Fruit fly (Drosophila melanogaster) whole organism, embryonic: Measurements from ENCODE around the gene Gfat2.

Experiments used
- Aef1 ChIP-seq: fragments of 200-800 bp; sonication (Bioruptor generic); IDR thresholded peaks from 3 replicates; pipeline ENCODE4 v1.3.6; 2022; ENCODE audit warnings: missing biosample characterization, missing genetic modification characterization
- Bdp1 ChIP-seq: fragments of 200-800 bp; sonication (Bioruptor generic); optimal IDR thresholded peaks from 3 replicates; lab custom pipeline; 2016; ENCODE audit warnings: missing biosample characterization, missing genetic modification characterization
- Bteb2 ChIP-seq: fragments of 200-800 bp; sonication (Bioruptor generic); optimal IDR thresholded peaks from 2 replicates; lab custom pipeline; 2016; ENCODE audit warnings: missing biosample characterization, missing genetic modification characterization
- CG11093 ChIP-seq: fragments of 200-800 bp; sonication (Bioruptor generic); IDR thresholded peaks from 3 replicates; pipeline ENCODE4 v1.3.6; 2022; ENCODE audit warnings: missing biosample characterization, missing genetic modification characterization
- CG11696 ChIP-seq: fragments of 200-800 bp; sonication (Bioruptor generic); IDR thresholded peaks from 2 replicates; pipeline ENCODE4 v1.3.6; 2022; ENCODE audit warnings: missing biosample characterization, missing genetic modification characterization
- CG15269 ChIP-seq: fragments of 200-800 bp; sonication (Bioruptor generic); optimal IDR thresholded peaks from 2 replicates; lab custom pipeline; 2018; ENCODE audit warnings: missing biosample characterization, mild to moderate bottlenecking, missing genetic modification characterization, moderate library complexity
- CG15696 ChIP-seq: fragments of 200-800 bp; sonication (Bioruptor generic); optimal IDR thresholded peaks from 2 replicates; lab custom pipeline; 2019; ENCODE audit warnings: missing biosample characterization, mild to moderate bottlenecking, missing genetic modification characterization, moderate library complexity
- CG1603 ChIP-seq: fragments of 200-800 bp; sonication (Bioruptor generic); optimal IDR thresholded peaks from 2 replicates; lab custom pipeline; 2019; ENCODE audit warnings: missing biosample characterization, mild to moderate bottlenecking, missing genetic modification characterization, moderate library complexity
- CG1647 ChIP-seq: fragments of 200-800 bp; sonication (Bioruptor generic); optimal IDR thresholded peaks from 3 replicates; lab custom pipeline; 2016; ENCODE audit warnings: missing biosample characterization, missing genetic modification characterization
- CG16813 ChIP-seq: fragments of 200-800 bp; sonication (Bioruptor generic); IDR thresholded peaks from 3 replicates; pipeline ENCODE4 v1.3.6; 2022; ENCODE audit warnings: missing biosample characterization, missing genetic modification characterization; ENCODE audit not compliant: partially characterized antibody
- CG2199 ChIP-seq: fragments of 200-800 bp; sonication (Bioruptor generic); IDR thresholded peaks from 3 replicates; pipeline ENCODE4 v1.3.6; 2022; ENCODE audit warnings: missing biosample characterization, missing genetic modification characterization
- CG32767 ChIP-seq: fragments of 200-800 bp; sonication (Bioruptor generic); IDR thresholded peaks from 2 replicates; pipeline ENCODE4 v1.3.6; 2022; ENCODE audit warnings: missing biosample characterization, missing genetic modification characterization
- CG33213 ChIP-seq: fragments of 200-800 bp; sonication (Bioruptor generic); optimal IDR thresholded peaks from 3 replicates; lab custom pipeline; 2016; ENCODE audit warnings: missing biosample characterization, missing genetic modification characterization
- CG33557 ChIP-seq: fragments of 200-800 bp; sonication (Bioruptor generic); optimal IDR thresholded peaks from 2 replicates; lab custom pipeline; 2019; ENCODE audit warnings: missing biosample characterization, mild to moderate bottlenecking, missing genetic modification characterization, moderate library complexity
- CG34376 ChIP-seq: fragments of 200-800 bp; sonication (Bioruptor generic); optimal IDR thresholded peaks from 2 replicates; lab custom pipeline; 2018; ENCODE audit warnings: missing biosample characterization, mild to moderate bottlenecking, missing genetic modification characterization
- CG4707 ChIP-seq: fragments of 200-800 bp; sonication (Bioruptor generic); optimal IDR thresholded peaks from 2 replicates; lab custom pipeline; 2018; ENCODE audit warnings: missing biosample characterization, mild to moderate bottlenecking, missing genetic modification characterization, moderate library complexity
- CG8290 ChIP-seq, 3 experiments: fragments of 200-800 bp; sonication (Bioruptor generic); optimal IDR thresholded peaks; 2 replicates each; lab custom pipeline; 2016 to 2019; ENCODE audit warnings: missing biosample characterization in 3 of 3, missing genetic modification characterization in 3 of 3, mild to moderate bottlenecking in 2 of 3, moderate library complexity in 1 of 3
- CG9609 ChIP-seq: fragments of 200-800 bp; sonication (Bioruptor generic); optimal IDR thresholded peaks from 3 replicates; lab custom pipeline; 2016; ENCODE audit warnings: missing biosample characterization, missing genetic modification characterization
- Dip2 ChIP-seq: fragments of 200-800 bp; sonication (Bioruptor generic); IDR thresholded peaks from 2 replicates; pipeline ENCODE4 v1.3.6; 2022; ENCODE audit warnings: missing biosample characterization, missing genetic modification characterization
- GATAe ChIP-seq: fragments of 200-800 bp; sonication (Bioruptor generic); conservative IDR thresholded peaks from 2 replicates; pipeline ENCODE4 v1.3.6; 2022; ENCODE audit warnings: missing biosample characterization, missing genetic modification characterization
- Gsc ChIP-seq: fragments of 200-800 bp; sonication (Bioruptor generic); IDR thresholded peaks from 2 replicates; pipeline ENCODE4 v1.3.6; 2022; ENCODE audit warnings: missing biosample characterization, missing genetic modification characterization
- Gug ChIP-seq: fragments of 200-800 bp; sonication (Bioruptor generic); IDR thresholded peaks from 4 replicates; pipeline ENCODE4 v1.3.6; 2022; ENCODE audit warnings: missing biosample characterization, missing genetic modification characterization
- HLH3B ChIP-seq: fragments of 200-800 bp; sonication (Bioruptor generic); IDR thresholded peaks from 2 replicates; pipeline ENCODE4 v1.3.6; 2022; ENCODE audit warnings: missing biosample characterization, missing genetic modification characterization
- Hmx ChIP-seq: fragments of 200-800 bp; sonication (Bioruptor generic); optimal IDR thresholded peaks from 2 replicates; lab custom pipeline; 2016; ENCODE audit warnings: missing biosample characterization, missing genetic modification characterization
- Hsf ChIP-seq: fragments of 200-800 bp; sonication (Bioruptor generic); optimal IDR thresholded peaks from 3 replicates; lab custom pipeline; 2016; ENCODE audit warnings: missing biosample characterization, missing genetic modification characterization
- PHDP ChIP-seq: fragments of 200-800 bp; sonication (Bioruptor generic); optimal IDR thresholded peaks from 3 replicates; lab custom pipeline; 2018; ENCODE audit warnings: missing biosample characterization, mild to moderate bottlenecking, missing genetic modification characterization, moderate library complexity
- Ravus ChIP-seq: fragments of 200-800 bp; sonication (Bioruptor generic); IDR thresholded peaks from 2 replicates; pipeline ENCODE4 v1.3.6; 2022; ENCODE audit warnings: missing biosample characterization, missing genetic modification characterization
- Tbp ChIP-seq: fragments of >200 bp; optimal IDR thresholded peaks from 2 replicates; lab custom pipeline; 2018; ENCODE audit warnings: missing biosample characterization, missing genetic modification characterization
- Trl ChIP-seq, 3 experiments: fragments of >200 bp in 2 of 3; fragments of 200-800 bp in 1 of 3; sonication (Bioruptor generic) in 1 of 3; optimal IDR thresholded peaks; 2 replicates in 1 of 3; 3 replicates in 2 of 3; lab custom pipeline; 2016 to 2017; ENCODE audit warnings: missing biosample characterization in 1 of 3, missing genetic modification characterization in 1 of 3
- ato ChIP-seq: fragments of 200-800 bp; sonication (Bioruptor generic); IDR thresholded peaks from 2 replicates; pipeline ENCODE4 v1.3.6; 2022; ENCODE audit warnings: missing biosample characterization, missing genetic modification characterization; ENCODE audit not compliant: partially characterized antibody
- caup ChIP-seq: fragments of 200-800 bp; sonication (Bioruptor generic); optimal IDR thresholded peaks from 3 replicates; lab custom pipeline; 2017; ENCODE audit warnings: missing biosample characterization, mild to moderate bottlenecking, missing genetic modification characterization, moderate library complexity; ENCODE audit not compliant: severe bottlenecking
- chinmo ChIP-seq: fragments of 200-800 bp; sonication (Bioruptor generic); IDR thresholded peaks from 4 replicates; pipeline ENCODE4 v1.3.6; 2022; ENCODE audit warnings: missing biosample characterization, missing genetic modification characterization; ENCODE audit not compliant: partially characterized antibody
- ci ChIP-seq: fragments of 200-800 bp; sonication (Bioruptor generic); IDR thresholded peaks from 3 replicates; pipeline ENCODE4 v1.3.6; 2022; ENCODE audit warnings: missing biosample characterization, missing genetic modification characterization
- crc ChIP-seq: fragments of 200-800 bp; sonication (Bioruptor generic); optimal IDR thresholded peaks from 2 replicates; lab custom pipeline; 2016; ENCODE audit warnings: missing biosample characterization, missing genetic modification characterization
- da ChIP-seq: fragments of 200-800 bp; sonication (Bioruptor generic); optimal IDR thresholded peaks from 2 replicates; lab custom pipeline; 2016; ENCODE audit warnings: missing biosample characterization, missing genetic modification characterization
- dati ChIP-seq: fragments of 200-800 bp; sonication (Bioruptor generic); IDR thresholded peaks from 2 replicates; pipeline ENCODE4 v1.3.6; 2022; ENCODE audit warnings: missing biosample characterization, missing genetic modification characterization
- dimm ChIP-seq: fragments of 200-800 bp; sonication (Bioruptor generic); IDR thresholded peaks from 2 replicates; pipeline ENCODE4 v1.3.6; 2022; ENCODE audit warnings: missing biosample characterization, missing genetic modification characterization
- dysf ChIP-seq: fragments of 200-800 bp; sonication (Bioruptor generic); IDR thresholded peaks from 3 replicates; pipeline ENCODE4 v1.3.6; 2022; ENCODE audit warnings: missing biosample characterization, missing genetic modification characterization
- ewg ChIP-seq: fragments of 200-800 bp; sonication (Bioruptor generic); optimal IDR thresholded peaks from 3 replicates; lab custom pipeline; 2017; ENCODE audit warnings: mild to moderate bottlenecking, missing biosample characterization, missing genetic modification reagents, missing genetic modification characterization
- exex ChIP-seq: fragments of 200-800 bp; sonication (Bioruptor generic); optimal IDR thresholded peaks from 4 replicates; lab custom pipeline; 2018; ENCODE audit warnings: missing biosample characterization, mild to moderate bottlenecking, missing genetic modification characterization, moderate library complexity
- hkb ChIP-seq, 2 experiments: fragments of 200-800 bp in 1 of 2; fragments of >200 bp in 1 of 2; sonication (Bioruptor generic) in 1 of 2; IDR thresholded peaks in 1 of 2; optimal IDR thresholded peaks in 1 of 2; 2 replicates each; pipeline versions ENCODE4 v1.3.6 to Lab custom; 2017 to 2022; ENCODE audit warnings: missing biosample characterization in 1 of 2, missing genetic modification characterization in 1 of 2
- kah ChIP-seq: fragments of 200-800 bp; sonication (Bioruptor generic); optimal IDR thresholded peaks from 2 replicates; lab custom pipeline; 2018; ENCODE audit warnings: missing biosample characterization, mild to moderate bottlenecking, missing genetic modification characterization
- lola ChIP-seq, 3 experiments: fragments of >200 bp in 2 of 3; fragments of 200-800 bp in 1 of 3; sonication (Bioruptor generic) in 1 of 3; optimal IDR thresholded peaks; 2 replicates each; lab custom pipeline; 2017 to 2019; ENCODE audit warnings: missing biosample characterization in 3 of 3, missing genetic modification characterization in 3 of 3, mild to moderate bottlenecking in 1 of 3, moderate library complexity in 1 of 3
- pho ChIP-seq: fragments of 200-800 bp; sonication (Bioruptor generic); optimal IDR thresholded peaks from 2 replicates; lab custom pipeline; 2016; ENCODE audit warnings: missing biosample characterization, missing genetic modification characterization
- row ChIP-seq: fragments of 200-800 bp; sonication (Bioruptor generic); IDR thresholded peaks from 3 replicates; pipeline ENCODE4 v1.3.6; 2022; ENCODE audit warnings: missing biosample characterization, missing genetic modification characterization
- sc ChIP-seq, 3 experiments: fragments of >200 bp in 2 of 3; fragments of 200-800 bp in 1 of 3; sonication (Bioruptor generic) in 1 of 3; optimal IDR thresholded peaks; 2 replicates in 2 of 3; 3 replicates in 1 of 3; lab custom pipeline; 2017; ENCODE audit warnings: mild to moderate bottlenecking in 1 of 3, missing biosample characterization in 1 of 3, missing genetic modification characterization in 1 of 3, missing genetic modification reagents in 1 of 3
- sd ChIP-seq: fragments of 200-800 bp; sonication (Bioruptor generic); optimal IDR thresholded peaks from 3 replicates; lab custom pipeline; 2018; ENCODE audit warnings: missing biosample characterization, mild to moderate bottlenecking, missing genetic modification characterization, moderate library complexity
- wor ChIP-seq: fragments of 200-800 bp; sonication (Bioruptor generic); IDR thresholded peaks from 2 replicates; pipeline ENCODE4 v1.3.6; 2022; ENCODE audit warnings: missing biosample characterization, missing genetic modification characterization

Gene Gfat2

DNA sequence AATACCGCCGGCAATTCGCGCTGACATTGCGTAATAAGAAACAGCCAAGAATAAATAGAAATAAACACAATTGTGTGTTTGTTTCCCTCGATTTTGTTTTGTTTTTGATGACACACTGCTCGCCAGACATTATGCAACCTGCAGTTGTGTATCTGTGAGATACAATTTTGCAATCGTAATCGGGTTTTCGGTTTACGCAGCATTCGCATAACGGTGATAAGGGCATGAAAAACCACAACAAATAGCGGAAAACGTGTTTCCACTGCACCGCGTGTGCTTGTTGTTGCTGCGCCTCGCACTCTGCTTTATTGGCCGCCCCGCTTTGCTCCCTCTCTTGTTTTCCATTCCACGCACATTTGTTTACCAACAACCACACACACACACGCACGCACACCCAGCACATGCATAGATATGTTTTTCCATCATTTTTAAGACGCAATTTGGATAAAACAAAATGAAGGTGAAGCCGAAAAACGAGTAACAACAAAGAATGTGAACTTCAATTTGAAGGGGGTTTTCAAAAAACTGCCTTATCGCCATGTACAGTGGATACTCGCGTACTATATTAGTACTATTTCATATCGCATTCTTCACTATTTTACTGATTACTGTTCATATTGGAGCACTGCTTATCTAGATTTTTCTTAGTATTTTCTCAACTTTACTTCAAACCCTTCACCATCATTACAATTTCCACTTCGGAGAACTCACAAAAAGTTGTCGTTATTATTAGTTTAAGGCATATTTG, 6.7 kb downstream of the Gfat2 start (continued):
- TF ChIP-seq dysf (GFP tag; lab: Robert Waterston, UW) (no peak; the same call in 2 of the 3 replicates), ato (GFP tag; lab: Robert Waterston, UW) (no peak), Bteb2 (GFP tag; lab: Kevin White, UChicago) (no peak), CG32767 (GFP tag; lab: Robert Waterston, UW) (no peak), row (peak; percentile 7; the same call in 1 of the 3 replicates), kah (GFP tag; lab: Kevin White, UChicago) (no peak), sd (tag; lab: Kevin White, UChicago) (peak; percentile 85), hkb (optimal IDR thresholded peaks at IDR 0.05; lab: Kevin White, UChicago) (no peak), hkb (GFP tag; IDR thresholded peaks at IDR 0.05; lab: Robert Waterston, UW) (no peak), dimm (GFP tag; lab: Robert Waterston, UW) (no peak), ci (peak; percentile 46; the same call in 1 of the 3 replicates), CG15269 (tag; lab: Kevin White, UChicago) (no peak), CG4707 (no peak), Aef1 (GFP tag; lab: Robert Waterston, UW) (no peak), Hsf (GFP tag; lab: Kevin White, UChicago) (no peak), CG2199 (GFP tag; lab: Robert Waterston, UW) (peak; percentile 77; the same call in 1 of the 3 replicates), da (GFP tag; lab: Kevin White, UChicago) (no peak), Ravus (GFP tag; lab: Robert Waterston, UW) (no peak), chinmo (GFP tag; lab: Robert Waterston, UW) (peak; percentile 91), CG11093 (no peak), CG15696 (tag; lab: Kevin White, UChicago) (no peak), Gug (GFP tag; lab: Robert Waterston, UW) (no peak), exex (tag; lab: Kevin White, UChicago) (peak; percentile 13), GATAe (GFP tag; lab: Robert Waterston, UW) (no peak), CG11696 (GFP tag; lab: Robert Waterston, UW) (no peak), sc (optimal IDR thresholded peaks at IDR 0.05; lab: Kevin White, UChicago) (no peak), sc (GFP tag; optimal IDR thresholded peaks at IDR 0.05; lab: Kevin White, UChicago) (no peak), HLH3B (GFP tag; lab: Robert Waterston, UW) (no peak), ewg (GFP tag; lab: Kevin White, UChicago) (no peak), Hmx (GFP tag; lab: Kevin White, UChicago) (no peak), Trl (optimal IDR thresholded peaks at IDR 0.05; lab: Kevin White, UChicago) (peak in 1 of 2 experiments; percentile 8), Trl (GFP tag; optimal IDR thresholded peaks at IDR 0.05; lab: Kevin White, UChicago) (no peak), Gsc (GFP tag; lab: Robert Waterston, UW) (no peak), CG34376 (no peak), CG16813 (GFP tag; lab: Robert Waterston, UW) (no peak), pho (GFP tag; lab: Kevin White, UChicago) (no peak), CG33213 (GFP tag; lab: Kevin White, UChicago) (no peak), dati (GFP tag; lab: Robert Waterston, UW) (no peak), wor (no peak), crc (GFP tag; lab: Kevin White, UChicago) (no peak), caup (GFP tag; lab: Kevin White, UChicago) (no peak), Bdp1 (no peak), lola (GFP tag; optimal IDR thresholded peaks at IDR 0.05; lab: Kevin White, UChicago) (no peak), CG8290 (GFP tag; optimal IDR thresholded peaks at IDR 0.05; lab: Kevin White, UChicago) (no peak), CG8290 (tag; optimal IDR thresholded peaks at IDR 0.05; lab: Kevin White, UChicago) (peak in 1 of 2 experiments; percentile 31), Tbp (no peak), PHDP (tag; lab: Kevin White, UChicago) (peak; percentile 15), Dip2 (GFP tag; lab: Robert Waterston, UW) (no peak), CG9609 (no peak), CG33557 (GFP tag; lab: Kevin White, UChicago) (no peak), CG1603 (tag; lab: Kevin White, UChicago) (no peak), CG1647 (no peak)
